Worm (Caenorhabditis elegans): Measurements from ENCODE around the gene fzy-1.

ce11 chrII:5500986-5501657, 552 bp downstream of the fzy-1 start, which contains the start of gene F12A10.8:
- no peak for TF ChIP-seq ama-1 (optimal IDR thresholded peaks at IDR 0.05)
- no peak for TF ChIP-seq ets-7 (tag; optimal IDR thresholded peaks at IDR 0.05)
- TF ChIP-seq flt-1 (GFP tag; IDR thresholded peaks at IDR 0.05), result no peak
- no peak for TF ChIP-seq tbx-11 (GFP tag; IDR thresholded peaks at IDR 0.05)
- TF ChIP-seq B0310.2 (tag; optimal IDR thresholded peaks at IDR 0.05), result no peak
- no peak for TF ChIP-seq tra-4 (tag; optimal IDR thresholded peaks at IDR 0.05)
- no peak for TF ChIP-seq ceh-13 (GFP tag; optimal IDR thresholded peaks at IDR 0.05)
- no peak for TF ChIP-seq hmbx-1 (tag; optimal IDR thresholded peaks at IDR 0.05)
- no peak for TF ChIP-seq scrt-1 (GFP tag; IDR thresholded peaks at IDR 0.05)
- no peak for TF ChIP-seq pes-1 (GFP tag; IDR thresholded peaks at IDR 0.05)
- TF ChIP-seq hmg-4 (GFP tag; optimal IDR thresholded peaks at IDR 0.05), result no peak
- TF ChIP-seq hnd-1 (tag; optimal IDR thresholded peaks at IDR 0.05), result no peak
- TF ChIP-seq tbx-37 (GFP tag; conservative IDR thresholded peaks at IDR 0.05), result no peak
- no peak for TF ChIP-seq sea-1 (GFP tag; conservative IDR thresholded peaks at IDR 0.05)
